Worm (Caenorhabditis elegans): Measurements from ENCODE around the gene mrps-18A.
A peak's percentile ranks its signal among the peaks of the same experiment; 100 is the strongest.

mrps-18A gene

ce11 chrIII:8291268-8292032 is 40.3 kb downstream of the mrps-18A start (continued):
- TF ChIP-seq skn-1 (tag; optimal IDR thresholded peaks at IDR 0.05) (no peak), nhr-85 (tag) (no peak), nhr-77 (tag; optimal IDR thresholded peaks at IDR 0.05) (no peak), lsy-2 (tag; optimal IDR thresholded peaks at IDR 0.05) (peak in 1 of 2 experiments; percentile 7), jun-1 (tag; optimal IDR thresholded peaks at IDR 0.05) (peak; percentile 23), ces-1 (GFP tag; optimal IDR thresholded peaks at IDR 0.05) (no peak), pax-3 (tag; optimal IDR thresholded peaks at IDR 0.05) (no peak), unc-130 (tag; optimal IDR thresholded peaks at IDR 0.05) (no peak)

ce11 chrIII:8289181-8289580 is 42.5 kb downstream of the mrps-18A start:
- no peak for TF ChIP-seq nhr-237 (tag; optimal IDR thresholded peaks at IDR 0.05)
- TF ChIP-seq lin-39 (tag; optimal IDR thresholded peaks at IDR 0.05) = no peak
- no peak for TF ChIP-seq pax-3 (tag; optimal IDR thresholded peaks at IDR 0.05)
- no peak for TF ChIP-seq fos-1 (tag; optimal IDR thresholded peaks at IDR 0.05)
- no peak for TF ChIP-seq hpl-2 (GFP tag; optimal IDR thresholded peaks at IDR 0.05)
- peak; percentile 36 for TF ChIP-seq blmp-1 (tag; optimal IDR thresholded peaks at IDR 0.05)
- TF ChIP-seq nhr-47 (tag; optimal IDR thresholded peaks at IDR 0.05) = no peak
- no peak for TF ChIP-seq ceh-82 (tag; optimal IDR thresholded peaks at IDR 0.05)
- peak; percentile 29 for TF ChIP-seq dsc-1 (tag; optimal IDR thresholded peaks at IDR 0.05)
- no peak for TF ChIP-seq unc-86 (tag; optimal IDR thresholded peaks at IDR 0.05)
- TF ChIP-seq snpc-4 (tag; optimal IDR thresholded peaks at IDR 0.05) = no peak
- TF ChIP-seq lin-13 (GFP tag; optimal IDR thresholded peaks at IDR 0.05) = no peak

- TF ChIP-seq grh-1 (GFP tag; IDR thresholded peaks at IDR 0.05) (no peak), fkh-8 (tag; optimal IDR thresholded peaks at IDR 0.05) (no peak), nhr-90 (tag; optimal IDR thresholded peaks at IDR 0.05; ENCODE audit: poor library complexity) (no peak), F16B12.6 (tag; optimal IDR thresholded peaks at IDR 0.05) (no peak), nhr-19 (GFP tag; conservative IDR thresholded peaks at IDR 0.05) (peak; percentile 20; the same call in 1 of the 2 replicates), elt-3 (tag; optimal IDR thresholded peaks at IDR 0.05) (no peak), snpc-4 (tag; optimal IDR thresholded peaks at IDR 0.05) (no peak), tlp-1 (tag; optimal IDR thresholded peaks at IDR 0.05) (no peak), C04F5.9 (tag; optimal IDR thresholded peaks at IDR 0.05) (no peak), irx-1 (tag; optimal IDR thresholded peaks at IDR 0.05) (no peak), lsy-2 (tag; optimal IDR thresholded peaks at IDR 0.05) (peak in 1 of 2 experiments; percentile 37), aha-1 (tag; optimal IDR thresholded peaks at IDR 0.05) (no peak), ama-1 (optimal IDR thresholded peaks at IDR 0.05) (no peak), lin-15B (tag; optimal IDR thresholded peaks at IDR 0.05) (no peak), nhr-85 (tag) (no peak), hpl-2 (GFP tag; optimal IDR thresholded peaks at IDR 0.05) (no peak), nhr-20 (tag; optimal IDR thresholded peaks at IDR 0.05) (no peak), pag-3 (tag; optimal IDR thresholded peaks at IDR 0.05; ENCODE audit: borderline replicate concordance, insufficient read depth) (peak; percentile 23), mep-1 (tag; optimal IDR thresholded peaks at IDR 0.05) (peak; percentile 40), unc-62 (GFP tag; optimal IDR thresholded peaks at IDR 0.05) (no peak), mab-9 (GFP tag; IDR thresholded peaks at IDR 0.05) (no peak), mdl-1 (tag; optimal IDR thresholded peaks at IDR 0.05) (no peak), ceh-88 (GFP tag; IDR thresholded peaks at IDR 0.05) (no peak), zag-1 (tag; optimal IDR thresholded peaks at IDR 0.05) (no peak), tbx-2 (tag; optimal IDR thresholded peaks at IDR 0.05) (no peak), ztf-11 (tag; optimal IDR thresholded peaks at IDR 0.05) (peak in 1 of 2 experiments; percentile 35), aly-2 (tag; optimal IDR thresholded peaks at IDR 0.05) (no peak), egl-27 (tag; optimal IDR thresholded peaks at IDR 0.05) (no peak), fos-1 (tag; optimal IDR thresholded peaks at IDR 0.05) (no peak), fkh-10 (GFP tag; optimal IDR thresholded peaks at IDR 0.05) (peak; percentile 0), mef-2 (tag; optimal IDR thresholded peaks at IDR 0.05) (no peak), sptf-1 (tag; optimal IDR thresholded peaks at IDR 0.05) (no peak), nhr-71 (tag; optimal IDR thresholded peaks at IDR 0.05) (peak; percentile 60), ceh-82 (tag; optimal IDR thresholded peaks at IDR 0.05) (peak in 1 of 3 experiments; percentile 21), nhr-11 (tag; optimal IDR thresholded peaks at IDR 0.05) (no peak), nhr-76 (tag; optimal IDR thresholded peaks at IDR 0.05) (no peak), xbp-1 (tag; optimal IDR thresholded peaks at IDR 0.05) (no peak)
These were observed 44.2 kb downstream of the mrps-18A start for ce11 chrIII:8287519-8287918.

All from whole organism, L1 larva.